Fruit fly (Drosophila melanogaster): Measurements from ENCODE around the gene Pkg21D.

dm6 chr2L:810277-810676 is 19.7 kb upstream of the Pkg21D start, which contains the start of gene Nnf1b:
- TF ChIP-seq ttk (optimal IDR thresholded peaks at IDR 0.05) = no peak
- no peak for TF ChIP-seq Sin3A (optimal IDR thresholded peaks at IDR 0.05)
- TF ChIP-seq psq (optimal IDR thresholded peaks at IDR 0.05) = no peak
- no peak for TF ChIP-seq Myc (optimal IDR thresholded peaks at IDR 0.05)
